Worm (Caenorhabditis elegans): ENCODE measurements around the gene B0024.4.

ce11 chrV:10294549-10294948, 2.6 kb upstream of the B0024.4 start, which contains the start of gene col-150:
- TF ChIP-seq him-1 (tag; optimal IDR thresholded peaks at IDR 0.05) (no peak), W03F9.2 (tag; optimal IDR thresholded peaks at IDR 0.05) (no peak)
